Fruit fly (Drosophila melanogaster) whole organism, embryonic: ENCODE measurements around the gene Fbp2.
A peak's percentile ranks its signal among the peaks of the same experiment; 100 is the strongest.

Experiments used
- Blimp-1 ChIP-seq: fragments of 200-800 bp; sonication (Bioruptor generic); optimal IDR thresholded peaks from 3 replicates; lab custom pipeline; 2018; ENCODE audit warnings: missing biosample characterization, missing genetic modification characterization, mild to moderate bottlenecking, moderate library complexity, missing genetic modification reagents
- Bteb2 ChIP-seq: fragments of 200-800 bp; sonication (Bioruptor generic); optimal IDR thresholded peaks from 2 replicates; lab custom pipeline; 2016; ENCODE audit warnings: missing biosample characterization, missing genetic modification characterization
- CG10462 ChIP-seq: fragments of 200-800 bp; sonication (Bioruptor generic); optimal IDR thresholded peaks from 2 replicates; lab custom pipeline; 2016; ENCODE audit warnings: missing biosample characterization, missing genetic modification characterization
- CG12155 ChIP-seq: fragments of 200-800 bp; sonication (Bioruptor generic); optimal IDR thresholded peaks from 3 replicates; lab custom pipeline; 2016; ENCODE audit warnings: missing biosample characterization, missing genetic modification characterization
- CG13287 ChIP-seq: fragments of 200-800 bp; sonication (Bioruptor generic); IDR thresholded peaks from 2 replicates; pipeline ENCODE4 v1.3.6; 2022; ENCODE audit warnings: missing biosample characterization, missing genetic modification characterization; ENCODE audit not compliant: partially characterized antibody
- CG1602 ChIP-seq: fragments of 200-800 bp; sonication (Bioruptor generic); optimal IDR thresholded peaks from 3 replicates; lab custom pipeline; 2016; ENCODE audit warnings: missing biosample characterization, missing genetic modification characterization
- CG16813 ChIP-seq: fragments of 200-800 bp; sonication (Bioruptor generic); IDR thresholded peaks from 3 replicates; pipeline ENCODE4 v1.3.6; 2022; ENCODE audit warnings: missing biosample characterization, missing genetic modification characterization; ENCODE audit not compliant: partially characterized antibody
- CG17829 ChIP-seq: fragments of 200-800 bp; optimal IDR thresholded peaks from 2 replicates; lab custom pipeline; 2019; ENCODE audit warnings: missing biosample characterization, mild to moderate bottlenecking, missing genetic modification characterization, moderate library complexity
- CG17912 ChIP-seq: fragments of 200-800 bp; sonication (Bioruptor generic); optimal IDR thresholded peaks from 2 replicates; lab custom pipeline; 2018; ENCODE audit warnings: missing biosample characterization, mild to moderate bottlenecking, missing genetic modification characterization
- CG1832 ChIP-seq: fragments of 200-800 bp; sonication (Bioruptor generic); optimal IDR thresholded peaks from 2 replicates; lab custom pipeline; 2017; ENCODE audit warnings: missing biosample characterization, mild to moderate bottlenecking, missing genetic modification characterization, inconsistent platforms
- CG31388 ChIP-seq: fragments of 200-800 bp; sonication (Bioruptor generic); optimal IDR thresholded peaks from 2 replicates; lab custom pipeline; 2016; ENCODE audit warnings: missing biosample characterization, missing genetic modification characterization
- CG34224 ChIP-seq: fragments of 200-800 bp; sonication (Bioruptor generic); IDR thresholded peaks from 3 replicates; pipeline ENCODE4 v1.3.6; 2022; ENCODE audit warnings: missing biosample characterization, missing genetic modification characterization; ENCODE audit not compliant: partially characterized antibody
- CG4328 ChIP-seq: fragments of 200-800 bp; sonication (Bioruptor generic); optimal IDR thresholded peaks from 3 replicates; lab custom pipeline; 2017; ENCODE audit warnings: missing biosample characterization, missing genetic modification reagents, missing genetic modification characterization
- CG4360 ChIP-seq: fragments of 200-800 bp; sonication (Bioruptor generic); IDR thresholded peaks from 2 replicates; pipeline ENCODE4 v1.3.6; 2022; ENCODE audit warnings: missing biosample characterization, missing genetic modification characterization
- CG4854 ChIP-seq: fragments of 200-800 bp; sonication (Bioruptor generic); optimal IDR thresholded peaks from 2 replicates; lab custom pipeline; 2016; ENCODE audit warnings: missing biosample characterization, missing genetic modification characterization, inconsistent platforms
- CG5180 ChIP-seq: fragments of 200-800 bp; sonication (Bioruptor generic); optimal IDR thresholded peaks from 3 replicates; lab custom pipeline; 2017; ENCODE audit warnings: missing biosample characterization, missing genetic modification characterization, mild to moderate bottlenecking, moderate library complexity, missing genetic modification reagents
- CG8089 ChIP-seq: fragments of 200-800 bp; sonication (Bioruptor generic); optimal IDR thresholded peaks from 3 replicates; lab custom pipeline; 2016; ENCODE audit warnings: missing biosample characterization, missing genetic modification characterization
- CG8765 ChIP-seq: fragments of 200-800 bp; sonication (Bioruptor generic); IDR thresholded peaks from 2 replicates; pipeline ENCODE4 v1.3.6; 2022; ENCODE audit warnings: missing biosample characterization, missing genetic modification characterization
- Chrac-16 ChIP-seq: fragments of 200-800 bp; sonication (Bioruptor generic); optimal IDR thresholded peaks from 3 replicates; lab custom pipeline; 2016; ENCODE audit warnings: missing biosample characterization, missing genetic modification characterization
- CrebB ChIP-seq: fragments of 200-800 bp; sonication (Bioruptor generic); optimal IDR thresholded peaks from 3 replicates; lab custom pipeline; 2018; ENCODE audit warnings: missing biosample characterization, mild to moderate bottlenecking, missing genetic modification characterization
- Drgx ChIP-seq: fragments of 200-800 bp; sonication (Bioruptor generic); IDR thresholded peaks from 2 replicates; pipeline ENCODE4 v1.3.6; 2022; ENCODE audit warnings: missing biosample characterization, missing genetic modification characterization
- Hmr ChIP-seq: fragments of 200-800 bp; sonication (Bioruptor generic); optimal IDR thresholded peaks from 3 replicates; lab custom pipeline; 2017; ENCODE audit warnings: mild to moderate bottlenecking, missing biosample characterization, missing genetic modification reagents, missing genetic modification characterization
- Pdp1 ChIP-seq, 2 experiments: fragments of 200-800 bp; sonication (Bioruptor generic); optimal IDR thresholded peaks; 3 replicates each; lab custom pipeline; 2016; ENCODE audit warnings: missing biosample characterization in 2 of 2, missing genetic modification characterization in 2 of 2, mild to moderate bottlenecking in 1 of 2, moderate library complexity in 1 of 2
- Ptx1 ChIP-seq: fragments of 200-800 bp; sonication (Bioruptor generic); IDR thresholded peaks from 2 replicates; pipeline ENCODE4 v1.3.6; 2022; ENCODE audit warnings: missing biosample characterization, missing genetic modification characterization
- Sox100B ChIP-seq: fragments of 200-800 bp; sonication (Bioruptor generic); optimal IDR thresholded peaks from 3 replicates; lab custom pipeline; 2018; ENCODE audit warnings: missing biosample characterization, mild to moderate bottlenecking, missing genetic modification characterization
- ab ChIP-seq: fragments of 200-800 bp; sonication (Bioruptor generic); optimal IDR thresholded peaks from 2 replicates; lab custom pipeline; 2016; ENCODE audit warnings: missing biosample characterization, missing genetic modification characterization
- aop ChIP-seq: fragments of 200-800 bp; sonication (Bioruptor generic); IDR thresholded peaks from 2 replicates; pipeline ENCODE4 v1.3.6; 2022; ENCODE audit warnings: missing biosample characterization, missing genetic modification characterization
- ara ChIP-seq: fragments of 200-800 bp; sonication (Bioruptor generic); IDR thresholded peaks from 2 replicates; pipeline ENCODE4 v1.3.6; 2022; ENCODE audit warnings: missing biosample characterization, missing genetic modification characterization
- bab2 ChIP-seq: fragments of 200-800 bp; sonication (Bioruptor generic); optimal IDR thresholded peaks from 2 replicates; lab custom pipeline; 2016; ENCODE audit warnings: missing biosample characterization, missing genetic modification characterization
- bigmax ChIP-seq: fragments of 200-800 bp; sonication (Bioruptor generic); optimal IDR thresholded peaks from 2 replicates; lab custom pipeline; 2018; ENCODE audit warnings: missing biosample characterization, mild to moderate bottlenecking, missing genetic modification characterization
- cad ChIP-seq: fragments of >200 bp; optimal IDR thresholded peaks from 2 replicates; lab custom pipeline; 2017; ENCODE audit warnings: missing biosample characterization, missing genetic modification characterization
- disco-r ChIP-seq: fragments of 200-800 bp; sonication (Bioruptor generic); optimal IDR thresholded peaks from 2 replicates; lab custom pipeline; 2016; ENCODE audit warnings: missing biosample characterization, missing genetic modification characterization
- ems ChIP-seq: fragments of 200-800 bp; sonication (Bioruptor generic); optimal IDR thresholded peaks from 3 replicates; lab custom pipeline; 2016; ENCODE audit warnings: missing biosample characterization, missing genetic modification characterization
- en ChIP-seq: fragments of 200-800 bp; sonication (Bioruptor generic); optimal IDR thresholded peaks from 2 replicates; lab custom pipeline; 2016; ENCODE audit warnings: missing biosample characterization, missing genetic modification characterization
- gce ChIP-seq: fragments of 200-800 bp; sonication (Bioruptor generic); IDR thresholded peaks from 3 replicates; pipeline ENCODE4 v1.3.6; 2022; ENCODE audit warnings: missing biosample characterization, missing genetic modification characterization
- gem ChIP-seq: fragments of 200-800 bp; sonication (Bioruptor generic); optimal IDR thresholded peaks from 2 replicates; lab custom pipeline; 2019; ENCODE audit warnings: missing biosample characterization, mild to moderate bottlenecking, missing genetic modification characterization, moderate library complexity
- ham ChIP-seq: fragments of 200-800 bp; sonication (Bioruptor generic); IDR thresholded peaks from 2 replicates; pipeline ENCODE4 v1.3.6; 2022; ENCODE audit warnings: missing biosample characterization, missing genetic modification characterization
- hb ChIP-seq: fragments of 200-800 bp; sonication (Bioruptor generic); IDR thresholded peaks from 3 replicates; pipeline ENCODE4 v1.3.6; 2022; ENCODE audit warnings: missing biosample characterization, missing genetic modification characterization; ENCODE audit not compliant: partially characterized antibody
- ind ChIP-seq: fragments of 200-800 bp; sonication (Bioruptor generic); optimal IDR thresholded peaks from 3 replicates; lab custom pipeline; 2016; ENCODE audit warnings: missing biosample characterization, missing genetic modification characterization
- insv ChIP-seq, 2 experiments: fragments of 200-800 bp; sonication (Bioruptor generic); optimal IDR thresholded peaks; 3 replicates each; lab custom pipeline; 2016 to 2018; ENCODE audit warnings: missing biosample characterization in 2 of 2, missing genetic modification characterization in 2 of 2
- maf-S ChIP-seq: fragments of 200-800 bp; sonication (Bioruptor generic); optimal IDR thresholded peaks from 2 replicates; lab custom pipeline; 2016; ENCODE audit warnings: missing biosample characterization, missing genetic modification characterization
- nau ChIP-seq: fragments of 200-800 bp; sonication (Bioruptor generic); optimal IDR thresholded peaks from 3 replicates; lab custom pipeline; 2017; ENCODE audit warnings: missing biosample characterization, mild to moderate bottlenecking, missing genetic modification characterization, missing genetic modification reagents
- pan ChIP-seq, 4 experiments: fragments of >200 bp in 3 of 4; fragments of 200-800 bp in 1 of 4; sonication (Bioruptor generic) in 1 of 4; optimal IDR thresholded peaks in 3 of 4; IDR thresholded peaks in 1 of 4; 2 replicates each; pipeline versions ENCODE4 v1.3.6 to Lab custom; 2017 to 2022; ENCODE audit warnings: missing biosample characterization in 2 of 4, missing genetic modification characterization in 2 of 4, mixed read lengths in 1 of 4
- sima ChIP-seq: fragments of 200-800 bp; sonication (Bioruptor generic); optimal IDR thresholded peaks from 2 replicates; lab custom pipeline; 2016; ENCODE audit warnings: missing biosample characterization, missing genetic modification characterization
- sob ChIP-seq: fragments of 200-800 bp; sonication (Bioruptor generic); IDR thresholded peaks from 2 replicates; pipeline ENCODE4 v1.3.6; 2022; ENCODE audit warnings: missing biosample characterization, missing genetic modification characterization
- toy ChIP-seq: fragments of 200-800 bp; sonication (Bioruptor generic); IDR thresholded peaks from 2 replicates; pipeline ENCODE4 v1.3.6; 2022; ENCODE audit warnings: missing biosample characterization, missing genetic modification characterization
- usp ChIP-seq: fragments of >200 bp; optimal IDR thresholded peaks from 2 replicates; lab custom pipeline; 2017; ENCODE audit warnings: missing biosample characterization, missing genetic modification characterization
- wek ChIP-seq: fragments of 200-800 bp; sonication (Bioruptor generic); optimal IDR thresholded peaks from 3 replicates; lab custom pipeline; 2018; ENCODE audit warnings: missing biosample characterization, mild to moderate bottlenecking, missing genetic modification characterization, moderate library complexity

Gene Fbp2

dm6 chr2L:9449257-9449972, 22.8 kb downstream of the Fbp2 start (continued):
- TF ChIP-seq Blimp-1 (GFP tag; lab: Kevin White, UChicago) (peak; percentile 91), pan (optimal IDR thresholded peaks at IDR 0.05; lab: Kevin White, UChicago) (no peak), pan (GFP tag; optimal IDR thresholded peaks at IDR 0.05 in 1 of 2, IDR thresholded peaks at IDR 0.05 in 1 of 2) (peak in 1 of 2 experiments; percentile 95), gce (GFP tag; lab: Robert Waterston, UW) (peak; percentile 78), CG5180 (GFP tag; lab: Kevin White, UChicago) (peak; percentile 88), CG1602 (peak; percentile 95), ems (GFP tag; lab: Kevin White, UChicago) (peak; percentile 88), bigmax (GFP tag; lab: Kevin White, UChicago) (no peak), sima (GFP tag; lab: Kevin White, UChicago) (peak; percentile 71), ind (GFP tag; lab: Kevin White, UChicago) (peak; percentile 95), cad (GFP tag; lab: Kevin White, UChicago) (no peak), ham (GFP tag; lab: Robert Waterston, UW) (peak; percentile 83), insv (GFP tag; optimal IDR thresholded peaks at IDR 0.05; lab: Kevin White, UChicago) (peak in 1 of 2 experiments; percentile 79), aop (GFP tag; lab: Robert Waterston, UW) (peak; percentile 67), nau (peak; percentile 84), CG31388 (peak; percentile 75), CG8089 (GFP tag; lab: Kevin White, UChicago) (peak; percentile 65), CG10462 (GFP tag; lab: Kevin White, UChicago) (peak; percentile 91), hb (GFP tag; lab: Robert Waterston, UW) (no peak), bab2 (GFP tag; lab: Kevin White, UChicago) (peak; percentile 68), CG13287 (GFP tag; lab: Robert Waterston, UW) (peak; percentile 35; the same call in 1 of the 2 replicates), CG1832 (peak; percentile 78), CG4360 (GFP tag; lab: Robert Waterston, UW) (peak; percentile 63; the same call in 1 of the 2 replicates), Pdp1 (GFP tag; optimal IDR thresholded peaks at IDR 0.05; lab: Kevin White, UChicago) (peak; percentile 70 to 91), wek (GFP tag; lab: Kevin White, UChicago) (peak; percentile 43), ab (GFP tag; lab: Kevin White, UChicago) (peak; percentile 61), maf-S (peak; percentile 81), CG16813 (GFP tag; lab: Robert Waterston, UW) (peak; percentile 37; the same call in 1 of the 3 replicates), Drgx (GFP tag; lab: Robert Waterston, UW) (peak; percentile 94), CG17829 (peak; percentile 98), ara (peak; percentile 95), CG34224 (GFP tag; lab: Robert Waterston, UW) (peak; percentile 23; the same call in 2 of the 3 replicates), Hmr (peak; percentile 96), toy (peak; percentile 91), Ptx1 (GFP tag; lab: Robert Waterston, UW) (peak; percentile 97), sob (GFP tag; lab: Robert Waterston, UW) (peak; percentile 95), CrebB (peak; percentile 75), CG8765 (peak; percentile 95), Sox100B (GFP tag; lab: Kevin White, UChicago) (peak; percentile 98), en (GFP tag; lab: Kevin White, UChicago) (peak; percentile 50), Bteb2 (GFP tag; lab: Kevin White, UChicago) (peak; percentile 58), gem (tag; lab: Kevin White, UChicago) (peak; percentile 97), disco-r (peak; percentile 51), CG4854 (GFP tag; lab: Kevin White, UChicago) (peak; percentile 78), usp (no peak), CG4328 (GFP tag; lab: Kevin White, UChicago) (peak; percentile 93), CG17912 (peak; percentile 78), CG12155 (GFP tag; lab: Kevin White, UChicago) (peak; percentile 94), Chrac-16 (GFP tag; lab: Kevin White, UChicago) (peak; percentile 95)
